Worm (Caenorhabditis elegans) whole organism, young adult: ENCODE results near the gene chil-10.

Experiments
- Y53G8AR.9 ChIP-seq: fragments of 200-800 bp; sonication (Bioruptor generic); conservative IDR thresholded peaks from 2 replicates; pipeline ENCODE4 v1.3.6; 2022; ENCODE audit warnings: missing genetic modification reagents, missing genetic modification characterization, missing compliant biosample characterization
- ama-1 ChIP-seq, 3 experiments: fragments of 150-350 bp in 1 of 3; sonication (generic microtip) in 2 of 3; optimal IDR thresholded peaks; 2 replicates each; lab custom pipeline; 2014 to 2018; ENCODE audit warnings: missing biosample characterization in 2 of 3, missing genetic modification characterization in 2 of 3, missing genetic modification reagents in 2 of 3
- athp-1 ChIP-seq: sonication (generic microtip); optimal IDR thresholded peaks from 2 replicates; lab custom pipeline; 2017; ENCODE audit warnings: mild to moderate bottlenecking, missing genetic modification characterization, missing compliant biosample characterization
- dpff-1 ChIP-seq: sonication (generic microtip); optimal IDR thresholded peaks from 2 replicates; lab custom pipeline; 2017; ENCODE audit warnings: mild to moderate bottlenecking, missing genetic modification characterization, missing compliant biosample characterization
- hlh-26 ChIP-seq: fragments of 200-800 bp; sonication (Bioruptor generic); conservative IDR thresholded peaks from 2 replicates; pipeline ENCODE4 v1.3.6; 2022; ENCODE audit warnings: missing genetic modification reagents, missing genetic modification characterization, missing compliant biosample characterization
- lin-35 ChIP-seq, 3 experiments: fragments of 150-350 bp in 2 of 3; sonication (generic microtip) in 1 of 3; optimal IDR thresholded peaks; 2 replicates each; lab custom pipeline; 2014 to 2018; ENCODE audit warnings: missing biosample characterization in 3 of 3, missing genetic modification characterization in 3 of 3, missing genetic modification reagents in 3 of 3
- snpc-4 ChIP-seq, 5 experiments: fragments of 150-350 bp in 1 of 5; sonication (generic microtip) in 4 of 5; optimal IDR thresholded peaks; 2 replicates each; lab custom pipeline; 2014 to 2018; ENCODE audit warnings: missing genetic modification characterization in 5 of 5, missing biosample characterization in 3 of 5, antibody characterized with exemption in 2 of 5, mild to moderate bottlenecking in 2 of 5, missing compliant biosample characterization in 2 of 5, missing genotype in 2 of 5, moderate library complexity in 2 of 5, missing genetic modification reagents in 1 of 5
- unc-130 ChIP-seq: sonication (generic microtip); optimal IDR thresholded peaks from 2 replicates; lab custom pipeline; 2016; ENCODE audit warnings: missing genetic modification reagents, missing genetic modification characterization, missing compliant biosample characterization

- TF ChIP-seq ama-1 (optimal IDR thresholded peaks at IDR 0.05; lab: Kevin White, UChicago), result no peak
- TF ChIP-seq ama-1 (GFP tag; optimal IDR thresholded peaks at IDR 0.05; lab: Kevin White, UChicago), result no peak
- TF ChIP-seq unc-130 (GFP tag; lab: Kevin White, UChicago), result no peak
- TF ChIP-seq hlh-26 (GFP tag; lab: Robert Waterston, UW), result no peak
- TF ChIP-seq athp-1 (tag; lab: Kevin White, UChicago), result no peak
- no peak for TF ChIP-seq snpc-4 (GFP tag; optimal IDR thresholded peaks at IDR 0.05; lab: Kevin White, UChicago)
- TF ChIP-seq snpc-4 (tag; optimal IDR thresholded peaks at IDR 0.05; lab: Kevin White, UChicago), result no peak
- TF ChIP-seq Y53G8AR.9 (GFP tag; lab: Robert Waterston, UW), result no peak
- TF ChIP-seq lin-35 (GFP tag; optimal IDR thresholded peaks at IDR 0.05; lab: Kevin White, UChicago), result no peak
- TF ChIP-seq dpff-1 (tag; lab: Kevin White, UChicago), result no peak
Measured at ce11 chrX:910337-910736, 47.3 kb upstream of the chil-10 start.
